Worm (Caenorhabditis elegans) whole organism, mixed stage, embryonic: ENCODE data around the gene nhr-54.

Source experiments
- M03D4.4 ChIP-seq: sonication (generic microtip); optimal IDR thresholded peaks from 2 replicates; lab custom pipeline; 2017; ENCODE audit warnings: mild to moderate bottlenecking, missing genetic modification characterization, missing compliant biosample characterization
- bed-3 ChIP-seq: fragments of 200-800 bp; sonication (Bioruptor generic); optimal IDR thresholded peaks from 3 replicates; lab custom pipeline; 2018; ENCODE audit warnings: mild to moderate bottlenecking, missing genetic modification characterization, moderate library complexity, missing compliant biosample characterization
- blmp-1 ChIP-seq: fragments of 150-350 bp; optimal IDR thresholded peaks from 2 replicates; lab custom pipeline; 2014; ENCODE audit warnings: missing biosample characterization, missing genetic modification characterization
- ceh-39 ChIP-seq: fragments of 150-350 bp; optimal IDR thresholded peaks from 2 replicates; lab custom pipeline; 2014; ENCODE audit warnings: missing biosample characterization, missing genetic modification characterization
- ceh-43 ChIP-seq: fragments of 200-800 bp; sonication (Bioruptor generic); optimal IDR thresholded peaks from 2 replicates; lab custom pipeline; 2018; ENCODE audit warnings: mild to moderate bottlenecking, missing genetic modification characterization, moderate library complexity, missing compliant biosample characterization
- ceh-83 ChIP-seq: fragments of 200-800 bp; sonication (Bioruptor generic); optimal IDR thresholded peaks from 2 replicates; lab custom pipeline; 2018; ENCODE audit warnings: mild to moderate bottlenecking, missing genetic modification characterization, missing compliant biosample characterization
- cnd-1 ChIP-seq: fragments of 200-800 bp; sonication (Bioruptor generic); optimal IDR thresholded peaks from 2 replicates; lab custom pipeline; 2018; ENCODE audit warnings: mild to moderate bottlenecking, missing genetic modification characterization, missing compliant biosample characterization
- drap-1 ChIP-seq: fragments of 200-800 bp; sonication (Bioruptor generic); optimal IDR thresholded peaks from 3 replicates; lab custom pipeline; 2018; ENCODE audit warnings: mild to moderate bottlenecking, missing genetic modification characterization, missing compliant biosample characterization
- elt-1 ChIP-seq: sonication (generic microtip); optimal IDR thresholded peaks from 2 replicates; lab custom pipeline; 2017; ENCODE audit warnings: missing genetic modification characterization, mild to moderate bottlenecking, missing compliant biosample characterization, antibody characterized with exemption, moderate library complexity, borderline replicate concordance; ENCODE audit not compliant: insufficient read depth
- elt-3 ChIP-seq: fragments of 150-350 bp; optimal IDR thresholded peaks from 2 replicates; lab custom pipeline; 2014; ENCODE audit warnings: missing biosample characterization, missing genetic modification characterization
- flh-1 ChIP-seq: fragments of 200-800 bp; sonication (Bioruptor generic); optimal IDR thresholded peaks from 2 replicates; lab custom pipeline; 2018; ENCODE audit warnings: mild to moderate bottlenecking, missing genetic modification characterization, moderate library complexity, missing compliant biosample characterization
- hlh-1 ChIP-seq: fragments of 150-350 bp; optimal IDR thresholded peaks from 2 replicates; lab custom pipeline; 2014; ENCODE audit warnings: missing biosample characterization, missing genetic modification reagents, missing genetic modification characterization
- lin-13 ChIP-seq: fragments of 150-350 bp; optimal IDR thresholded peaks from 2 replicates; lab custom pipeline; 2014; ENCODE audit warnings: missing biosample characterization, missing genetic modification characterization
- lin-32 ChIP-seq: fragments of 200-800 bp; sonication (Bioruptor generic); optimal IDR thresholded peaks from 2 replicates; lab custom pipeline; 2018; ENCODE audit warnings: mild to moderate bottlenecking, missing genetic modification characterization, missing compliant biosample characterization
- mab-5 ChIP-seq: fragments of 150-350 bp; optimal IDR thresholded peaks from 2 replicates; lab custom pipeline; 2014; ENCODE audit warnings: missing biosample characterization, missing genetic modification characterization
- mep-1 ChIP-seq: fragments of 150-350 bp; optimal IDR thresholded peaks from 2 replicates; lab custom pipeline; 2017; ENCODE audit warnings: missing biosample characterization, missing genetic modification reagents, missing genetic modification characterization, inconsistent platforms
- mls-2 ChIP-seq: sonication (generic microtip); optimal IDR thresholded peaks from 2 replicates; lab custom pipeline; 2016; ENCODE audit warnings: mild to moderate bottlenecking, missing genetic modification characterization, moderate library complexity, missing compliant biosample characterization
- nhr-12 ChIP-seq: fragments of 150-350 bp; optimal IDR thresholded peaks from 2 replicates; lab custom pipeline; 2014; ENCODE audit warnings: missing biosample characterization, missing genetic modification characterization
- nhr-2 ChIP-seq: fragments of 150-350 bp; optimal IDR thresholded peaks from 2 replicates; lab custom pipeline; 2014; ENCODE audit warnings: missing biosample characterization, missing genetic modification characterization
- nhr-237 ChIP-seq: fragments of 150-350 bp; optimal IDR thresholded peaks from 2 replicates; lab custom pipeline; 2014; ENCODE audit warnings: missing biosample characterization, missing genetic modification characterization
- nhr-28 ChIP-seq: fragments of 150-350 bp; optimal IDR thresholded peaks from 2 replicates; lab custom pipeline; 2014; ENCODE audit warnings: missing biosample characterization, missing genetic modification characterization
- pha-4 ChIP-seq: fragments of 150-350 bp; optimal IDR thresholded peaks from 2 replicates; lab custom pipeline; 2018; ENCODE audit warnings: missing biosample characterization, missing genetic modification reagents, missing genetic modification characterization
- sem-2 ChIP-seq: fragments of 200-800 bp; sonication (Bioruptor generic); optimal IDR thresholded peaks from 2 replicates; lab custom pipeline; 2018; ENCODE audit warnings: mild to moderate bottlenecking, missing genetic modification characterization, missing compliant biosample characterization
- sptf-1 ChIP-seq: sonication (generic microtip); optimal IDR thresholded peaks from 2 replicates; lab custom pipeline; 2017; ENCODE audit warnings: mild to moderate bottlenecking, missing genetic modification characterization, moderate library complexity, missing compliant biosample characterization
- tbx-8 ChIP-seq: fragments of 200-800 bp; sonication (Bioruptor generic); optimal IDR thresholded peaks from 2 replicates; lab custom pipeline; 2018; ENCODE audit warnings: mild to moderate bottlenecking, missing genetic modification characterization, moderate library complexity, missing compliant biosample characterization
- unc-39 ChIP-seq: fragments of 150-350 bp; optimal IDR thresholded peaks from 2 replicates; lab custom pipeline; 2014; ENCODE audit warnings: missing biosample characterization, missing genetic modification characterization
- unc-62 ChIP-seq: fragments of 150-350 bp; optimal IDR thresholded peaks from 2 replicates; lab custom pipeline; 2014; ENCODE audit warnings: missing biosample characterization, missing genetic modification reagents, missing genetic modification characterization
- zip-8 ChIP-seq: fragments of 150-350 bp; optimal IDR thresholded peaks from 2 replicates; lab custom pipeline; 2014; ENCODE audit warnings: missing biosample characterization, missing genetic modification characterization
- ztf-11 ChIP-seq: fragments of 150-350 bp; optimal IDR thresholded peaks from 2 replicates; lab custom pipeline; 2014; ENCODE audit warnings: missing biosample characterization, missing genetic modification characterization

Gene nhr-54

ce11 chrV:16505828-16506227 lies at the start of gene nhr-54:
Gene nhr-54 (minus strand): TSS chrV:16505928.
- TF ChIP-seq flh-1 (GFP tag; lab: Kevin White, UChicago) (no peak), blmp-1 (no peak), nhr-237 (tag; lab: Kevin White, UChicago) (no peak), ztf-11 (tag; lab: Kevin White, UChicago) (no peak), ceh-83 (GFP tag; lab: Kevin White, UChicago) (no peak), zip-8 (tag; lab: Kevin White, UChicago) (no peak), elt-3 (tag; lab: Kevin White, UChicago) (no peak), lin-13 (tag; lab: Kevin White, UChicago) (no peak), hlh-1 (tag; lab: Kevin White, UChicago) (no peak)

ce11 chrV:16552929-16553328 lies 47.2 kb upstream of the nhr-54 start, which contains the start of gene Y32B12B.4:
Gene Y32B12B.4 (plus strand): TSS chrV:16553327.
- TF ChIP-seq bed-3 (GFP tag; lab: Kevin White, UChicago) (peak; percentile 29), ceh-83 (GFP tag; lab: Kevin White, UChicago) (peak; percentile 21), nhr-12 (tag; lab: Kevin White, UChicago) (no peak), mls-2 (tag; lab: Kevin White, UChicago) (peak; percentile 13), lin-13 (tag; lab: Kevin White, UChicago) (no peak), zip-8 (tag; lab: Kevin White, UChicago) (no peak), M03D4.4 (tag; lab: Kevin White, UChicago) (peak; percentile 4), cnd-1 (tag; lab: Kevin White, UChicago) (peak; percentile 65), sem-2 (GFP tag; lab: Kevin White, UChicago) (peak; percentile 5), lin-32 (GFP tag; lab: Kevin White, UChicago) (peak; percentile 64), elt-1 (no peak), drap-1 (GFP tag; lab: Kevin White, UChicago) (peak; percentile 46), pha-4 (tag; lab: Kevin White, UChicago) (no peak), sptf-1 (tag; lab: Kevin White, UChicago) (peak; percentile 67)

- TF ChIP-seq ceh-39 (tag; lab: Kevin White, UChicago) (no peak), blmp-1 (no peak), sptf-1 (tag; lab: Kevin White, UChicago) (no peak), mls-2 (tag; lab: Kevin White, UChicago) (no peak), bed-3 (GFP tag; lab: Kevin White, UChicago) (no peak), mab-5 (tag; lab: Kevin White, UChicago) (no peak), nhr-237 (tag; lab: Kevin White, UChicago) (no peak)
These were observed 45.0 kb upstream of the nhr-54 start, which contains the start of gene srbc-65 for ce11 chrV:16550680-16551079. Gene srbc-65 (plus strand): TSS chrV:16550980.

ce11 chrV:16540657-16541056 lies 34.9 kb upstream of the nhr-54 start:
- TF ChIP-seq sptf-1 (tag; lab: Kevin White, UChicago) (no peak), flh-1 (GFP tag; lab: Kevin White, UChicago) (no peak), unc-39 (tag; lab: Kevin White, UChicago) (no peak), lin-32 (GFP tag; lab: Kevin White, UChicago) (no peak), mep-1 (no peak), zip-8 (tag; lab: Kevin White, UChicago) (no peak), elt-1 (no peak), nhr-2 (tag; lab: Kevin White, UChicago) (no peak), ceh-83 (GFP tag; lab: Kevin White, UChicago) (no peak), M03D4.4 (tag; lab: Kevin White, UChicago) (no peak), ceh-43 (GFP tag; lab: Kevin White, UChicago) (no peak), pha-4 (tag; lab: Kevin White, UChicago) (no peak), tbx-8 (GFP tag; lab: Kevin White, UChicago) (no peak), mab-5 (tag; lab: Kevin White, UChicago) (no peak), unc-62 (no peak), ztf-11 (tag; lab: Kevin White, UChicago) (no peak), nhr-28 (tag; lab: Kevin White, UChicago) (no peak), elt-3 (tag; lab: Kevin White, UChicago) (no peak), sem-2 (GFP tag; lab: Kevin White, UChicago) (no peak), bed-3 (GFP tag; lab: Kevin White, UChicago) (no peak)

- TF ChIP-seq lin-32 (GFP tag; lab: Kevin White, UChicago) (no peak), hlh-1 (tag; lab: Kevin White, UChicago) (no peak), mls-2 (tag; lab: Kevin White, UChicago) (no peak), lin-13 (tag; lab: Kevin White, UChicago) (no peak), unc-62 (no peak), sptf-1 (tag; lab: Kevin White, UChicago) (no peak), elt-1 (no peak), unc-39 (tag; lab: Kevin White, UChicago) (no peak)
These were observed 33.9 kb upstream of the nhr-54 start for ce11 chrV:16539666-16540065.
